Worm (Caenorhabditis elegans): ENCODE measurements around the gene papl-1.
A peak's percentile ranks its signal among the peaks of the same experiment; 100 is the strongest.

papl-1 gene

DNA sequence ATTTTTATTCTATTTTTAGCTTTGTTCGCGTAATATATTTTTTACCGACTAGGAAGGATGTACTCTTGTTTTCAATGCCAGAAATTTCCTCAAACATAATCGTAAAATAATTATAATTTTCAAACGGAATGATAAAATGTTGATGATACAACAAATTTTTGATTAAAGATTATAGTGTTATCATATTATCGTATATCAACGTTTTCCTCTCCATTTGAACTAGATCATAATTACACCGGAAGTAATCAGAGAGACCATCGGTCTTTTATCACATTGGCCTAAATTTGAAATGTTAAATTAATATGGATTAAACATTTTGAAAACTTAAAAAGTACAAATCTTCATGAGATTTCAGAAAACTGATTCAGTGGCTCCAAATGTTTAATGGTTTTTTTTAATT lies 26.8 kb downstream of the papl-1 start:
- TF ChIP-seq attf-4 (tag; optimal IDR thresholded peaks at IDR 0.05) = no peak
- peak; percentile 58 for TF ChIP-seq pqm-1 (tag; optimal IDR thresholded peaks at IDR 0.05)
- no peak for TF ChIP-seq ceh-44 (GFP tag; IDR thresholded peaks at IDR 0.05)
- TF ChIP-seq ceh-82 (tag; optimal IDR thresholded peaks at IDR 0.05) = no peak
- TF ChIP-seq dve-1 (tag; optimal IDR thresholded peaks at IDR 0.05; ENCODE audit: insufficient read depth) = peak; percentile 42
- TF ChIP-seq nhr-77 (tag; optimal IDR thresholded peaks at IDR 0.05) = peak; percentile 55
- TF ChIP-seq zfp-3 (GFP tag; conservative IDR thresholded peaks at IDR 0.05) = no peak
- no peak for TF ChIP-seq T20F7.1 (GFP tag; optimal IDR thresholded peaks at IDR 0.05)
- TF ChIP-seq ces-1 (GFP tag; optimal IDR thresholded peaks at IDR 0.05) = no peak
- peak; percentile 19 for TF ChIP-seq hlh-11 (tag; optimal IDR thresholded peaks at IDR 0.05)
- TF ChIP-seq nhr-42 (GFP tag; IDR thresholded peaks at IDR 0.05) = no peak
- peak; percentile 61 for TF ChIP-seq nhr-28 (tag; optimal IDR thresholded peaks at IDR 0.05)
- no peak for TF ChIP-seq daf-16 (GFP tag; optimal IDR thresholded peaks at IDR 0.05)
- peak; percentile 56 for TF ChIP-seq daf-16 (tag; optimal IDR thresholded peaks at IDR 0.05)

DNA sequence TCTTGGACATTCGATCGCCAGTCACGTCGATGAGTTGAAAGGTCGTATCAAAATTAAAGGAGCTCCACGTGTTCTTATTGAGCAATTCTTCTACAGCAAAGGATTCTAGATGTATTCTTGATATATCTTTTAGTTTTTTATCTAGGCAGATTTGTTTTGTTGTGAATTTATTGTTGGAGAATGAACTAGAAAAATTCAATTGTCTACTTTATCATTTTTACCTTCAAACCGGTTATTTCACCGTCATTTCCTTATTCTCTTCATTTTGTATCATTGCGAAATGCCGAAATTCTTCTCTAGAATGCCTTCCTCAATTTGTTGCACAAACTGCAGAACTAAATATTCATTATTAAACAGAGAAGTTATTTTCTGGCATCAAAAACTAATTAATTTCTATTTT lies 30.3 kb downstream of the papl-1 start, which contains the start of gene R11D1.10:
Gene R11D1.10, plus strand, starts transcription at position 301 of the 400 bp plus-strand sequence.
- no peak for TF ChIP-seq nhr-28 (tag; optimal IDR thresholded peaks at IDR 0.05)
- no peak for TF ChIP-seq tag-97 (GFP tag; IDR thresholded peaks at IDR 0.05)
- TF ChIP-seq spr-1 (tag; optimal IDR thresholded peaks at IDR 0.05) = no peak
- TF ChIP-seq ctbp-1 (GFP tag; IDR thresholded peaks at IDR 0.05) = no peak
- no peak for TF ChIP-seq lin-39 (tag; optimal IDR thresholded peaks at IDR 0.05)
- no peak for TF ChIP-seq unc-130 (GFP tag; optimal IDR thresholded peaks at IDR 0.05)
- no peak for TF ChIP-seq nhr-76 (tag; optimal IDR thresholded peaks at IDR 0.05)
- no peak for TF ChIP-seq snpc-1.2 (GFP tag; IDR thresholded peaks at IDR 0.05)
- TF ChIP-seq nhr-111 (GFP tag; optimal IDR thresholded peaks at IDR 0.05) = no peak
- TF ChIP-seq egl-27 (tag; optimal IDR thresholded peaks at IDR 0.05) = no peak
- TF ChIP-seq spr-3 (GFP tag; optimal IDR thresholded peaks at IDR 0.05) = no peak
- TF ChIP-seq nhr-102 (tag; optimal IDR thresholded peaks at IDR 0.05) = no peak
- TF ChIP-seq nhr-41 (GFP tag; IDR thresholded peaks at IDR 0.05) = no peak
- TF ChIP-seq gei-8 (GFP tag; optimal IDR thresholded peaks at IDR 0.05) = no peak
- no peak for TF ChIP-seq fos-1 (tag; optimal IDR thresholded peaks at IDR 0.05)
- TF ChIP-seq hmg-1.1 (GFP tag; IDR thresholded peaks at IDR 0.05) = no peak
- TF ChIP-seq dmd-6 (GFP tag; IDR thresholded peaks at IDR 0.05) = no peak
- TF ChIP-seq F44E2.7 (GFP tag; IDR thresholded peaks at IDR 0.05) = no peak
- no peak for TF ChIP-seq pha-4 (GFP tag; IDR thresholded peaks at IDR 0.05)
- no peak for TF ChIP-seq pha-4 (tag; optimal IDR thresholded peaks at IDR 0.05)
- no peak for TF ChIP-seq nhr-10 (tag; optimal IDR thresholded peaks at IDR 0.05)

DNA sequence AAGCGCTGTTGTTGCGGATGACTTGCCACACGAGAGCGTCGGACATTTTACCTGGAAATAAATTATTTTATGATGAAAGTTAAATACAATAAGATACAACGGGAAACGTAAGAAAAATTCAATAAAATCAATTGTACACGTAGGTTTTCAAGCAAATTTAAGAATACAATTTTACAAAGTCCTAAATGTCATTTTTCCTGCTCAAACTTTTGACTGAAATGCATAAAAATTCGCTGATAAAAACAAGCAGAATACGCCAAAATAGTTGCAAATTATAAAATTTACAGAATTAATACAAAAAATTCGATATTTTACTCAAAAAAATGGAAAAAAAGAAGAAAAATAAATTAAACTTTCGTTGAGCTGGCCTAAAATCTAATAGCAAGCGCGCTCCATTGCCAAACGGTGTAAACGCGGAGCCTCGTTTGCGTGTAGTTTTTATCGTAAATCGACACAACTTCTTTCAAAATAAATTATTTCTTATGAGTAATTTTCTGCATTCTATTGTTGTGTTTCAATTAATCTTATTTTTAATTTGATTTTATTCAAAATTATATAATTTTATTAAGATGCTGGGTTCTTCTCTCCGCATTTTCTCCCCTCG lies 31.4 kb downstream of the papl-1 start, which contains the start of the genes rpl-28 and mrpl-49:
Gene rpl-28, minus strand, starts transcription at position 51 of the 604 bp plus-strand sequence.
Gene mrpl-49, plus strand, starts transcription at position 570 of the 604 bp plus-strand sequence.
- TF ChIP-seq aly-2 (tag; optimal IDR thresholded peaks at IDR 0.05) (no peak), unc-130 (GFP tag; optimal IDR thresholded peaks at IDR 0.05) (no peak), ceh-20 (GFP tag; IDR thresholded peaks at IDR 0.05) (no peak), F10B5.3 (tag; optimal IDR thresholded peaks at IDR 0.05) (no peak), ama-1 (optimal IDR thresholded peaks at IDR 0.05) (peak; percentile 17), lin-13 (GFP tag; optimal IDR thresholded peaks at IDR 0.05) (peak; percentile 29), daf-8 (GFP tag; IDR thresholded peaks at IDR 0.05) (no peak), ces-1 (GFP tag; optimal IDR thresholded peaks at IDR 0.05) (no peak), nhr-102 (tag; optimal IDR thresholded peaks at IDR 0.05) (peak; percentile 54), F44E2.7 (GFP tag; IDR thresholded peaks at IDR 0.05) (no peak), duxl-1 (tag; optimal IDR thresholded peaks at IDR 0.05; ENCODE audit: poor library complexity) (no peak), ZK337.2 (GFP tag; IDR thresholded peaks at IDR 0.05) (0 out of 2 replicates have a peak, but pooled peaks have one; percentile 6), nhr-28 (tag; optimal IDR thresholded peaks at IDR 0.05) (peak; percentile 80), lim-7 (GFP tag; IDR thresholded peaks at IDR 0.05) (no peak), ztf-11 (tag; optimal IDR thresholded peaks at IDR 0.05) (no peak), ctbp-1 (GFP tag; IDR thresholded peaks at IDR 0.05) (no peak), ceh-44 (GFP tag; IDR thresholded peaks at IDR 0.05) (no peak), vab-7 (GFP tag; IDR thresholded peaks at IDR 0.05) (0 out of 2 replicates have a peak, but pooled peaks have one; percentile 6), rbr-2 (tag; optimal IDR thresholded peaks at IDR 0.05) (peak; percentile 73), hif-1 (tag; optimal IDR thresholded peaks at IDR 0.05) (no peak), nhr-237 (tag; optimal IDR thresholded peaks at IDR 0.05) (no peak), ceh-32 (tag; optimal IDR thresholded peaks at IDR 0.05; ENCODE audit: poor library complexity) (no peak), nhr-48 (tag; optimal IDR thresholded peaks at IDR 0.05) (no peak)
